Worm (Caenorhabditis elegans) whole organism, late embryonic: Measurements from ENCODE around the gene wrm-1.

Source experiments
- K02D7.2 ChIP-seq: sonication (generic microtip); optimal IDR thresholded peaks from 2 replicates; lab custom pipeline; 2017; ENCODE audit warnings: mild to moderate bottlenecking, missing genetic modification characterization, missing compliant biosample characterization
- ceh-14 ChIP-seq: sonication (generic microtip); optimal IDR thresholded peaks from 2 replicates; lab custom pipeline; 2016; ENCODE audit warnings: missing genotype, missing genetic modification characterization, missing compliant biosample characterization
- pha-4 ChIP-seq: fragments of 150-350 bp; optimal IDR thresholded peaks from 2 replicates; lab custom pipeline; 2018; ENCODE audit warnings: missing biosample characterization, missing genetic modification reagents, missing genetic modification characterization
- tbx-2 ChIP-seq: sonication (generic microtip); optimal IDR thresholded peaks from 2 replicates; lab custom pipeline; 2016; ENCODE audit warnings: missing genetic modification characterization, missing compliant biosample characterization
- tbx-7 ChIP-seq: sonication (generic microtip); optimal IDR thresholded peaks from 2 replicates; lab custom pipeline; 2016; ENCODE audit warnings: missing genotype, missing genetic modification characterization, missing compliant biosample characterization
- unc-86 ChIP-seq: sonication (generic microtip); optimal IDR thresholded peaks from 2 replicates; lab custom pipeline; 2016; ENCODE audit warnings: missing genetic modification characterization, missing compliant biosample characterization

DNA sequence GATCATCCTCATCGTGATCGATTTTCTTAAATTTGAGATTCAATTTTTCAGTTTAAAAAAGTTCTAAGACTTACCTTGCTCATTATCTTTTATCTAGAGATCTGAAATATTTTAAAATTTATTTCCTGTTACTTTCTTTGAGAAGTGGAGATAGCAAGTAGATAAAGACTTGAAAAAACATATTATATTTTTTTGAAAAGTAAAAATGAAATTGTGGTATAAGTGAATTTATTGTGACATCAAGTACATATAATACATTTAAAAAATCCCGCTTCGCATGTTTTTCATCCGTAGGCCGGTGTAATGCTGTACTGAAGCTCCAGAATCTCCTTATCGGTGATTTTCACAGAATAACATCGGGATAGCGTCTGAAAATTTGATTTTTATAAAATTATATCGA is 25.4 kb upstream of the wrm-1 start, which contains the start of gene B0336.7:
- TF ChIP-seq tbx-7 (tag; lab: Kevin White, UChicago) (no peak), unc-86 (no peak), tbx-2 (tag; lab: Kevin White, UChicago) (no peak), ceh-14 (tag; lab: Kevin White, UChicago) (no peak), K02D7.2 (no peak), pha-4 (tag; lab: Kevin White, UChicago) (no peak)
